Worm (Caenorhabditis elegans): ENCODE measurements around the gene F45C12.17.
"Not testable (repeated sequence)": the region's sequence is repeated elsewhere in the genome, so short reads cannot be mapped to it uniquely, and the experiment has no call there.

Gene F45C12.17

DNA sequence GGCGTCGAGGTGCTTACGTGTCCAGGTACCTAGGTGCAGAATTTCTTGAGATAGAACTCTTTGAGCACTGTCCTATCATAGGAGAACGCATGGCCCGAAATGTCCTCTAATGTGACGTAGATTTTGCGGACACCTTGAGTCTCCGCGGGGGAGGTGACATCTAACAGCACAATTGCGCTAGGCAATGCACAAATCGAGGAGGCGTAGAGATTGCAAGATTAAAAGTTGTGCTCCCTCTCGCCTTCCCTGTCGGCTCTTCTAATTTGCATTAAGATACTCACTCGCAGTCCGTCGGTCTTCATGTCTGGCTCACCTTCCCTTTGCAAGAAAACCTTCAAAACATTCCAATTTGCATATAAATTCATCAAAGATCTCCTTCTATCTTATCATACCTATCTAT lies 33.7 kb downstream of the F45C12.17 start, which contains the start of gene F36H5.18:
Gene F36H5.18, plus strand, starts transcription at position 301 of the 400 bp plus-strand sequence.
- TF ChIP-seq ama-1 (optimal IDR thresholded peaks at IDR 0.05), result no peak
- no peak for TF ChIP-seq scrt-1 (GFP tag; IDR thresholded peaks at IDR 0.05)
- no peak for TF ChIP-seq ets-7 (tag; optimal IDR thresholded peaks at IDR 0.05)

DNA sequence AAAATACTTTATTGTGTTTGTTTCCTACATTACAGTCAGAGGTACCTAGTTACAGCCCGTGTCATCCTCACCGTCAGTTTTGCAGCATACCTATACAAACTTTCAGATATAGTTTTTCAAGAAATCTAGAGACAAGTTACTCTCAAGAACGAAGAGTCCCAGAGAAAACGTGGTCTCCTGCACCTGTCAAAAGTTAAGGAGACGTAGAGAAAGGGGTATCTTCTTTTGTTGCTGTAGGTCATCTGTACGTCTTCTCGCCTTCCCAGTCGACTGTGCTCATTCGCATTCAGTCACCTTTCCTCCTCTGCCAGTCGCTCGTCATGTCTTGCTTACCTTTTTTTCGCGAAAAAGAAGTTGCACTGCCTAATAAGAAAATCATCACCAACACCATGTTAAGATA lies 35.7 kb downstream of the F45C12.17 start, which contains the start of gene F36H5.4:
Gene F36H5.4, plus strand, starts transcription at position 301 of the 400 bp plus-strand sequence.
- TF ChIP-seq F13C5.2 (tag; optimal IDR thresholded peaks at IDR 0.05) (no peak), hmbx-1 (tag; optimal IDR thresholded peaks at IDR 0.05) (no peak), sea-1 (GFP tag; conservative IDR thresholded peaks at IDR 0.05) (no peak), tbx-37 (GFP tag; conservative IDR thresholded peaks at IDR 0.05) (no peak), hnd-1 (tag; optimal IDR thresholded peaks at IDR 0.05) (no peak), hmg-4 (GFP tag; optimal IDR thresholded peaks at IDR 0.05) (no peak), ama-1 (optimal IDR thresholded peaks at IDR 0.05) (no peak), ets-7 (tag; optimal IDR thresholded peaks at IDR 0.05) (no peak), flt-1 (GFP tag; IDR thresholded peaks at IDR 0.05) (no peak), ceh-36 (tag; optimal IDR thresholded peaks at IDR 0.05) (no peak), scrt-1 (GFP tag; IDR thresholded peaks at IDR 0.05) (no peak), tra-4 (tag; optimal IDR thresholded peaks at IDR 0.05) (no peak)

- no peak for TF ChIP-seq hmg-4 (GFP tag; optimal IDR thresholded peaks at IDR 0.05)
- no peak for TF ChIP-seq sea-1 (GFP tag; conservative IDR thresholded peaks at IDR 0.05)
- TF ChIP-seq scrt-1 (GFP tag; IDR thresholded peaks at IDR 0.05), result no peak
- TF ChIP-seq hnd-1 (tag; optimal IDR thresholded peaks at IDR 0.05), result no peak
- no peak for TF ChIP-seq ceh-36 (tag; optimal IDR thresholded peaks at IDR 0.05)
- TF ChIP-seq aly-1 (tag; optimal IDR thresholded peaks at IDR 0.05), result no peak
- no peak for TF ChIP-seq tbx-37 (GFP tag; conservative IDR thresholded peaks at IDR 0.05)
- no peak for TF ChIP-seq tra-4 (tag; optimal IDR thresholded peaks at IDR 0.05)
- TF ChIP-seq tbx-11 (GFP tag; IDR thresholded peaks at IDR 0.05), result no peak
- no peak for TF ChIP-seq F13C5.2 (tag; optimal IDR thresholded peaks at IDR 0.05)
- no peak for TF ChIP-seq hmbx-1 (tag; optimal IDR thresholded peaks at IDR 0.05)
- no peak for TF ChIP-seq ama-1 (optimal IDR thresholded peaks at IDR 0.05)
- no peak for TF ChIP-seq flt-1 (GFP tag; IDR thresholded peaks at IDR 0.05)
- no peak for TF ChIP-seq ceh-13 (GFP tag; optimal IDR thresholded peaks at IDR 0.05)
- no peak for TF ChIP-seq pes-1 (GFP tag; IDR thresholded peaks at IDR 0.05)
- TF ChIP-seq B0310.2 (tag; optimal IDR thresholded peaks at IDR 0.05), result no peak
Observed at ce11 chrII:1763072-1763471, 37.2 kb downstream of the F45C12.17 start, which contains the start of gene math-28. TSS of gene math-28 (plus strand) at chrII:1763372.

- TF ChIP-seq flt-1 (GFP tag; IDR thresholded peaks at IDR 0.05), result no peak
- no peak for TF ChIP-seq ceh-13 (GFP tag; optimal IDR thresholded peaks at IDR 0.05)
- TF ChIP-seq sea-1 (GFP tag; conservative IDR thresholded peaks at IDR 0.05), result no peak
- no peak for TF ChIP-seq ets-7 (tag; optimal IDR thresholded peaks at IDR 0.05)
- TF ChIP-seq aly-1 (tag; optimal IDR thresholded peaks at IDR 0.05), result no peak
Observed at ce11 chrII:1766715-1767114, 40.8 kb downstream of the F45C12.17 start.

DNA sequence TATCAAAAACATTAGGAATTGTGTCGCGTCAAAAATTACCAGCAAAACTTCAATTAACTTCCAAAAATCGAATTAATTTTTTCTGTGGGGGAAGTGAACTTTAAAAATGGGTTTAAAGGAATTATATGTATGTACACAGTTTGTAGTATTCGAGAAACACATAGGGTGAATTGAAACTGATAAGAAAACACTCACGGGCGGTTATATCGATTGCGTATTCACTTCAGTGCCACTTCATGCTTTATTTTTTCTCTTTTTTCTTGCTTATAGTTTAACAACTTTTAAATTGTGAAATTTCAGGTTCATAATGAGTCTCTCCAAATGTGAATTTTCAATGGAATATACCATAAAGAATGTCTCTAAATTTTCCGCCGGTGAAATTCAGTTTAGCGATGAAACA lies 45.4 kb downstream of the F45C12.17 start, which contains the start of gene math-26:
Gene math-26, plus strand, starts transcription at position 301 of the 400 bp plus-strand sequence.
- not testable (repeated sequence) for TF ChIP-seq aly-1 (tag; optimal IDR thresholded peaks at IDR 0.05); ceh-36 (tag; optimal IDR thresholded peaks at IDR 0.05); ama-1 (optimal IDR thresholded peaks at IDR 0.05)

- TF ChIP-seq tbx-37 (GFP tag; conservative IDR thresholded peaks at IDR 0.05) (no peak), tbx-11 (GFP tag; IDR thresholded peaks at IDR 0.05) (no peak), scrt-1 (GFP tag; IDR thresholded peaks at IDR 0.05) (no peak), tra-4 (tag; optimal IDR thresholded peaks at IDR 0.05) (no peak), ets-7 (tag; optimal IDR thresholded peaks at IDR 0.05) (no peak)
Observed at ce11 chrII:1771785-1772184, 45.9 kb downstream of the F45C12.17 start, which contains the start of gene math-3. TSS of gene math-3 (plus strand) at chrII:1772085.

DNA sequence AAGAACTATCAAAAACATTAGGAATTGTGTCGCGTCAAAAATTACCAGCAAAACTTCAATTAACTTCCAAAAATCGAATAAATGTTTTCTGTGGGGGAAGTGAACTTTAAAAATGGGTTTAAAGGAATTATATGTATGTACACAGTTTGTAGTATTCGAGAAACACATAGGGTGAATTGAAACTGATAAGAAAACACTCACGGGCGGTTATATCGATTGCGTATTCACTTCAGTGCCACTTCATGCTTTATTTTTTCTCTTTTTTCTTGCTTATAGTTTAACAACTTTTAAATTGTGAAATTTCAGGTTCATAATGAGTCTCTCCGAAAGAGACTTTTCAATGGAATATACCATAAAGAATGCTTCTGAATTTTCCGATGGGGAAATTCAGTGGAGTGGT lies 49.3 kb downstream of the F45C12.17 start, which contains the start of gene F36H5.14:
Gene F36H5.14, plus strand, starts transcription at position 301 of the 400 bp plus-strand sequence.
- not testable (repeated sequence) for TF ChIP-seq ama-1 (optimal IDR thresholded peaks at IDR 0.05); tbx-37 (GFP tag; conservative IDR thresholded peaks at IDR 0.05); sea-1 (GFP tag; conservative IDR thresholded peaks at IDR 0.05)
